Fruit fly (Drosophila melanogaster) whole organism, embryonic: ENCODE measurements around the gene CG33986.
A peak's percentile ranks its signal among the peaks of the same experiment; 100 is the strongest.

Experiments used
- CG10274 ChIP-seq: fragments of 200-800 bp; sonication (Bioruptor generic); optimal IDR thresholded peaks from 3 replicates; lab custom pipeline; 2017; ENCODE audit warnings: missing biosample characterization, mild to moderate bottlenecking, missing genetic modification characterization
- CG10565 ChIP-seq: fragments of 200-800 bp; sonication (Bioruptor generic); optimal IDR thresholded peaks from 3 replicates; lab custom pipeline; 2016; ENCODE audit warnings: missing biosample characterization, mild to moderate bottlenecking, missing genetic modification characterization
- CG11085 ChIP-seq: fragments of 200-800 bp; sonication (Bioruptor generic); IDR thresholded peaks from 2 replicates; pipeline ENCODE4 v1.3.6; 2022; ENCODE audit warnings: missing biosample characterization, missing genetic modification characterization
- CG11398 ChIP-seq: fragments of 200-800 bp; sonication (Bioruptor generic); optimal IDR thresholded peaks from 2 replicates; lab custom pipeline; 2016; ENCODE audit warnings: missing biosample characterization, missing genetic modification characterization
- CG11696 ChIP-seq: fragments of 200-800 bp; sonication (Bioruptor generic); IDR thresholded peaks from 2 replicates; pipeline ENCODE4 v1.3.6; 2022; ENCODE audit warnings: missing biosample characterization, missing genetic modification characterization
- CG13296 ChIP-seq: fragments of 200-800 bp; sonication (Bioruptor generic); optimal IDR thresholded peaks from 3 replicates; lab custom pipeline; 2018; ENCODE audit warnings: missing biosample characterization, mild to moderate bottlenecking, missing genetic modification characterization
- CG17612 ChIP-seq: fragments of 200-800 bp; sonication (Bioruptor generic); IDR thresholded peaks from 2 replicates; pipeline ENCODE4 v1.3.6; 2022; ENCODE audit warnings: missing biosample characterization, missing genetic modification characterization
- CG2199 ChIP-seq: fragments of 200-800 bp; sonication (Bioruptor generic); IDR thresholded peaks from 3 replicates; pipeline ENCODE4 v1.3.6; 2022; ENCODE audit warnings: missing biosample characterization, missing genetic modification characterization
- CG32767 ChIP-seq: fragments of 200-800 bp; sonication (Bioruptor generic); IDR thresholded peaks from 2 replicates; pipeline ENCODE4 v1.3.6; 2022; ENCODE audit warnings: missing biosample characterization, missing genetic modification characterization
- CG4328 ChIP-seq: fragments of 200-800 bp; sonication (Bioruptor generic); optimal IDR thresholded peaks from 3 replicates; lab custom pipeline; 2017; ENCODE audit warnings: missing biosample characterization, missing genetic modification reagents, missing genetic modification characterization
- CG4820 ChIP-seq: fragments of 200-800 bp; sonication (Bioruptor generic); optimal IDR thresholded peaks from 3 replicates; lab custom pipeline; 2016; ENCODE audit warnings: missing biosample characterization, missing genetic modification characterization
- CG6683 ChIP-seq: fragments of 200-800 bp; sonication (Bioruptor generic); optimal IDR thresholded peaks from 2 replicates; lab custom pipeline; 2017; ENCODE audit warnings: missing biosample characterization, mild to moderate bottlenecking, missing genetic modification characterization, missing genetic modification reagents
- CG7372 ChIP-seq: fragments of 200-800 bp; sonication (Bioruptor generic); IDR thresholded peaks from 2 replicates; pipeline ENCODE4 v1.3.6; 2022; ENCODE audit warnings: missing biosample characterization, missing genetic modification characterization
- CG7987 ChIP-seq: fragments of 200-800 bp; sonication (Bioruptor generic); optimal IDR thresholded peaks from 2 replicates; lab custom pipeline; 2018; ENCODE audit warnings: missing biosample characterization, mild to moderate bottlenecking, missing genetic modification characterization, moderate library complexity
- CG8089 ChIP-seq: fragments of 200-800 bp; sonication (Bioruptor generic); optimal IDR thresholded peaks from 3 replicates; lab custom pipeline; 2016; ENCODE audit warnings: missing biosample characterization, missing genetic modification characterization
- CG8281 ChIP-seq: fragments of 200-800 bp; sonication (Bioruptor generic); optimal IDR thresholded peaks from 2 replicates; lab custom pipeline; 2018; ENCODE audit warnings: missing biosample characterization, mild to moderate bottlenecking, missing genetic modification characterization, moderate library complexity
- CG8388 ChIP-seq: fragments of 200-800 bp; sonication (Bioruptor generic); optimal IDR thresholded peaks from 2 replicates; lab custom pipeline; 2019; ENCODE audit warnings: missing biosample characterization, mild to moderate bottlenecking, missing genetic modification characterization, moderate library complexity
- CG8765 ChIP-seq: fragments of 200-800 bp; sonication (Bioruptor generic); IDR thresholded peaks from 2 replicates; pipeline ENCODE4 v1.3.6; 2022; ENCODE audit warnings: missing biosample characterization, missing genetic modification characterization
- CoRest ChIP-seq: fragments of 200-800 bp; sonication (Bioruptor generic); optimal IDR thresholded peaks from 3 replicates; lab custom pipeline; 2018; ENCODE audit warnings: missing biosample characterization, mild to moderate bottlenecking, missing genetic modification characterization, moderate library complexity
- D19A ChIP-seq: fragments of 200-800 bp; optimal IDR thresholded peaks from 3 replicates; lab custom pipeline; 2019; ENCODE audit warnings: missing biosample characterization, mild to moderate bottlenecking, missing genetic modification characterization, moderate library complexity
- Dip3 ChIP-seq: fragments of 200-800 bp; sonication (Bioruptor generic); optimal IDR thresholded peaks from 3 replicates; lab custom pipeline; 2016; ENCODE audit warnings: missing biosample characterization, missing genetic modification characterization
- Dp ChIP-seq: fragments of 200-800 bp; sonication (Bioruptor generic); optimal IDR thresholded peaks from 2 replicates; lab custom pipeline; 2018; ENCODE audit warnings: missing biosample characterization, mild to moderate bottlenecking, missing genetic modification characterization, moderate library complexity
- HLH54F ChIP-seq: fragments of 200-800 bp; sonication (Bioruptor generic); optimal IDR thresholded peaks from 3 replicates; lab custom pipeline; 2016; ENCODE audit warnings: missing biosample characterization, missing genetic modification characterization
- Meics ChIP-seq: fragments of 200-800 bp; sonication (Bioruptor generic); optimal IDR thresholded peaks from 2 replicates; lab custom pipeline; 2017; ENCODE audit warnings: missing biosample characterization, mild to moderate bottlenecking, missing genetic modification characterization
- Mrtf ChIP-seq: fragments of 200-800 bp; sonication (Bioruptor generic); IDR thresholded peaks from 3 replicates; pipeline ENCODE4 v1.3.6; 2022; ENCODE audit warnings: missing biosample characterization, missing genetic modification characterization
- Myb ChIP-seq: fragments of 200-800 bp; sonication (Bioruptor generic); optimal IDR thresholded peaks from 2 replicates; lab custom pipeline; 2016; ENCODE audit warnings: missing biosample characterization, missing genetic modification characterization
- Pdp1 ChIP-seq, 2 experiments: fragments of 200-800 bp; sonication (Bioruptor generic); optimal IDR thresholded peaks; 3 replicates each; lab custom pipeline; 2016; ENCODE audit warnings: missing biosample characterization in 2 of 2, missing genetic modification characterization in 2 of 2, mild to moderate bottlenecking in 1 of 2, moderate library complexity in 1 of 2
- Six4 ChIP-seq: fragments of 200-800 bp; sonication (Bioruptor generic); optimal IDR thresholded peaks from 2 replicates; lab custom pipeline; 2016; ENCODE audit warnings: missing biosample characterization, missing genetic modification characterization
- al ChIP-seq: fragments of 200-800 bp; sonication (Bioruptor generic); IDR thresholded peaks from 2 replicates; pipeline ENCODE4 v1.3.6; 2022; ENCODE audit warnings: missing biosample characterization, missing genetic modification characterization
- ase ChIP-seq: fragments of 200-800 bp; sonication (Bioruptor generic); IDR thresholded peaks from 3 replicates; pipeline ENCODE4 v1.3.6; 2022; ENCODE audit warnings: missing biosample characterization, missing genetic modification characterization
- caup ChIP-seq: fragments of 200-800 bp; sonication (Bioruptor generic); optimal IDR thresholded peaks from 3 replicates; lab custom pipeline; 2017; ENCODE audit warnings: missing biosample characterization, mild to moderate bottlenecking, missing genetic modification characterization, moderate library complexity; ENCODE audit not compliant: severe bottlenecking
- croc ChIP-seq: fragments of 200-800 bp; sonication (Bioruptor generic); conservative IDR thresholded peaks from 3 replicates; pipeline ENCODE4 v1.3.6; 2022; ENCODE audit warnings: missing biosample characterization, missing genetic modification characterization
- dati ChIP-seq: fragments of 200-800 bp; sonication (Bioruptor generic); IDR thresholded peaks from 2 replicates; pipeline ENCODE4 v1.3.6; 2022; ENCODE audit warnings: missing biosample characterization, missing genetic modification characterization
- dmrt11E ChIP-seq: fragments of 200-800 bp; sonication (Bioruptor generic); optimal IDR thresholded peaks from 3 replicates; lab custom pipeline; 2018; ENCODE audit warnings: missing biosample characterization, mild to moderate bottlenecking, missing genetic modification characterization, moderate library complexity
- fd102C ChIP-seq: fragments of 200-800 bp; sonication (Bioruptor generic); optimal IDR thresholded peaks from 2 replicates; lab custom pipeline; 2018; ENCODE audit warnings: missing biosample characterization, mild to moderate bottlenecking, missing genetic modification characterization, moderate library complexity
- fd96Cb ChIP-seq: fragments of 200-800 bp; sonication (Bioruptor generic); optimal IDR thresholded peaks from 2 replicates; lab custom pipeline; 2018; ENCODE audit warnings: missing biosample characterization, mild to moderate bottlenecking, missing genetic modification characterization, moderate library complexity
- grn ChIP-seq: fragments of 200-800 bp; sonication (Bioruptor generic); optimal IDR thresholded peaks from 3 replicates; lab custom pipeline; 2017; ENCODE audit warnings: missing biosample characterization, missing genetic modification characterization
- gro ChIP-seq: fragments of 200-800 bp; sonication (Bioruptor generic); optimal IDR thresholded peaks from 2 replicates; lab custom pipeline; 2016; ENCODE audit warnings: missing biosample characterization, missing genetic modification characterization
- gt ChIP-seq: fragments of 200-800 bp; sonication (Bioruptor generic); IDR thresholded peaks from 2 replicates; pipeline ENCODE4 v1.3.6; 2022; ENCODE audit warnings: missing biosample characterization, missing genetic modification characterization
- hkb ChIP-seq, 2 experiments: fragments of 200-800 bp in 1 of 2; fragments of >200 bp in 1 of 2; sonication (Bioruptor generic) in 1 of 2; IDR thresholded peaks in 1 of 2; optimal IDR thresholded peaks in 1 of 2; 2 replicates each; pipeline versions ENCODE4 v1.3.6 to Lab custom; 2017 to 2022; ENCODE audit warnings: missing biosample characterization in 1 of 2, missing genetic modification characterization in 1 of 2
- kay ChIP-seq: fragments of 200-800 bp; sonication (Bioruptor generic); optimal IDR thresholded peaks from 2 replicates; lab custom pipeline; 2016; ENCODE audit warnings: missing biosample characterization, missing genetic modification characterization
- lilli ChIP-seq: fragments of 200-800 bp; sonication (Bioruptor generic); optimal IDR thresholded peaks from 3 replicates; lab custom pipeline; 2016; ENCODE audit warnings: missing biosample characterization, missing genetic modification characterization
- nerfin-2 ChIP-seq: fragments of 200-800 bp; sonication (Bioruptor generic); IDR thresholded peaks from 2 replicates; pipeline ENCODE4 v1.3.6; 2022; ENCODE audit warnings: missing biosample characterization, missing genetic modification characterization; ENCODE audit not compliant: partially characterized antibody
- pros ChIP-seq: fragments of 200-800 bp; sonication (Bioruptor generic); optimal IDR thresholded peaks from 3 replicates; lab custom pipeline; 2019; ENCODE audit warnings: missing biosample characterization, mild to moderate bottlenecking, missing genetic modification characterization, moderate library complexity
- row ChIP-seq: fragments of 200-800 bp; sonication (Bioruptor generic); IDR thresholded peaks from 3 replicates; pipeline ENCODE4 v1.3.6; 2022; ENCODE audit warnings: missing biosample characterization, missing genetic modification characterization
- salm ChIP-seq: fragments of 200-800 bp; sonication (Bioruptor generic); optimal IDR thresholded peaks from 2 replicates; lab custom pipeline; 2018; ENCODE audit warnings: missing biosample characterization, mild to moderate bottlenecking, missing genetic modification characterization
- slbo ChIP-seq: fragments of 200-800 bp; sonication (Bioruptor generic); IDR thresholded peaks from 2 replicates; pipeline ENCODE4 v1.3.6; 2022; ENCODE audit warnings: missing biosample characterization, missing genetic modification characterization
- tgo ChIP-seq: fragments of 200-800 bp; sonication (Bioruptor generic); IDR thresholded peaks from 3 replicates; pipeline ENCODE4 v1.3.6; 2022; ENCODE audit warnings: missing biosample characterization, missing genetic modification characterization
- trem ChIP-seq: fragments of 200-800 bp; optimal IDR thresholded peaks from 3 replicates; lab custom pipeline; 2019; ENCODE audit warnings: missing biosample characterization, mild to moderate bottlenecking, missing genetic modification characterization, moderate library complexity
- usp ChIP-seq: fragments of >200 bp; optimal IDR thresholded peaks from 2 replicates; lab custom pipeline; 2017; ENCODE audit warnings: missing biosample characterization, missing genetic modification characterization

The CG33986 gene

dm6 chr3L:15532368-15533030, 7.4 kb upstream of the CG33986 start (continued):
- TF ChIP-seq tgo (GFP tag; lab: Robert Waterston, UW), result peak; percentile 63
- no peak for TF ChIP-seq CG4328
- no peak for TF ChIP-seq croc (GFP tag; lab: Robert Waterston, UW)
- peak; percentile 17 for TF ChIP-seq CoRest (tag; lab: Kevin White, UChicago)
- no peak for TF ChIP-seq Dip3 (GFP tag; lab: Kevin White, UChicago)
- TF ChIP-seq fd96Cb (tag; lab: Kevin White, UChicago), result peak; percentile 66
- TF ChIP-seq CG8765 (GFP tag; lab: Robert Waterston, UW), result peak; percentile 35; the same call in 1 of the 2 replicates
- TF ChIP-seq lilli, result no peak
- TF ChIP-seq Six4 (GFP tag; lab: Kevin White, UChicago), result peak; percentile 44
- no peak for TF ChIP-seq fd102C (GFP tag; lab: Kevin White, UChicago)
- no peak for TF ChIP-seq CG17612 (GFP tag; lab: Robert Waterston, UW)
- TF ChIP-seq D19A (tag; lab: Kevin White, UChicago), result no peak
- no peak for TF ChIP-seq gt
- no peak for TF ChIP-seq CG8281 (tag; lab: Kevin White, UChicago)
- TF ChIP-seq CG7987, result no peak
- TF ChIP-seq CG4820, result peak; percentile 44
- no peak for TF ChIP-seq grn (GFP tag; lab: Kevin White, UChicago)
- TF ChIP-seq Meics (GFP tag; lab: Kevin White, UChicago), result peak; percentile 49
- no peak for TF ChIP-seq hkb (optimal IDR thresholded peaks at IDR 0.05; lab: Kevin White, UChicago)
- TF ChIP-seq hkb (GFP tag; IDR thresholded peaks at IDR 0.05; lab: Robert Waterston, UW), result peak; percentile 15; the same call in 1 of the 2 replicates
- 0 out of 3 replicates have a peak, but pooled peaks have one; percentile 26 for TF ChIP-seq ase (GFP tag; lab: Robert Waterston, UW)
- TF ChIP-seq caup (GFP tag; lab: Kevin White, UChicago), result no peak
- peak; percentile 48 for TF ChIP-seq row
- TF ChIP-seq CG10274 (GFP tag; lab: Kevin White, UChicago), result peak; percentile 6
- no peak for TF ChIP-seq CG11696 (GFP tag; lab: Robert Waterston, UW)
- peak; percentile 91 for TF ChIP-seq CG2199 (GFP tag; lab: Robert Waterston, UW)
- TF ChIP-seq CG6683 (GFP tag; lab: Kevin White, UChicago), result no peak
- TF ChIP-seq CG13296, result no peak
- TF ChIP-seq gro, result no peak
- TF ChIP-seq CG11085 (GFP tag; lab: Robert Waterston, UW), result no peak
- TF ChIP-seq Pdp1 (GFP tag; optimal IDR thresholded peaks at IDR 0.05; lab: Kevin White, UChicago), result peak in 1 of 2 experiments; percentile 32
- no peak for TF ChIP-seq Dp (GFP tag; lab: Kevin White, UChicago)
- no peak for TF ChIP-seq CG32767 (GFP tag; lab: Robert Waterston, UW)
- TF ChIP-seq salm (tag; lab: Kevin White, UChicago), result no peak
- no peak for TF ChIP-seq kay (GFP tag; lab: Kevin White, UChicago)
- peak; percentile 23; the same call in 1 of the 2 replicates for TF ChIP-seq CG7372 (GFP tag; lab: Robert Waterston, UW)
- no peak for TF ChIP-seq dmrt11E (tag; lab: Kevin White, UChicago)
- TF ChIP-seq CG8388 (GFP tag; lab: Kevin White, UChicago), result no peak
- TF ChIP-seq nerfin-2 (GFP tag; lab: Robert Waterston, UW), result no peak
- no peak for TF ChIP-seq dati (GFP tag; lab: Robert Waterston, UW)
- peak; percentile 35; the same call in 1 of the 2 replicates for TF ChIP-seq al (GFP tag; lab: Robert Waterston, UW)
- TF ChIP-seq pros, result peak; percentile 61
- peak; percentile 14 for TF ChIP-seq Myb (GFP tag; lab: Kevin White, UChicago)
- no peak for TF ChIP-seq CG8089 (GFP tag; lab: Kevin White, UChicago)
- TF ChIP-seq slbo (GFP tag; lab: Robert Waterston, UW), result peak; percentile 63
- no peak for TF ChIP-seq Mrtf (GFP tag; lab: Robert Waterston, UW)
- TF ChIP-seq usp (GFP tag; lab: Kevin White, UChicago), result no peak
- TF ChIP-seq HLH54F, result no peak
- TF ChIP-seq CG10565 (GFP tag; lab: Kevin White, UChicago), result no peak
- peak; percentile 43 for TF ChIP-seq trem (tag; lab: Kevin White, UChicago)
- no peak for TF ChIP-seq CG11398 (GFP tag; lab: Kevin White, UChicago)
